Worm (Caenorhabditis elegans) whole organism, L2 larva: ENCODE data around the gene F11C7.2.

Experiments used
- R02D3.7 ChIP-seq: fragments of 150-350 bp; optimal IDR thresholded peaks from 2 replicates; lab custom pipeline; 2014; ENCODE audit warnings: missing biosample characterization, missing genetic modification characterization
- ZK546.5 ChIP-seq: sonication (generic microtip); optimal IDR thresholded peaks from 2 replicates; lab custom pipeline; 2017; ENCODE audit warnings: missing biosample characterization, missing genetic modification characterization
- blmp-1 ChIP-seq: sonication (generic microtip); optimal IDR thresholded peaks from 2 replicates; lab custom pipeline; 2017; ENCODE audit warnings: missing genetic modification characterization, mild to moderate bottlenecking, missing compliant biosample characterization, antibody characterized with exemption, moderate library complexity; ENCODE audit not compliant: insufficient read depth
- ceh-82 ChIP-seq: fragments of 150-350 bp; optimal IDR thresholded peaks from 2 replicates; lab custom pipeline; 2014; ENCODE audit warnings: missing biosample characterization, missing genetic modification characterization
- elt-3 ChIP-seq: sonication (generic microtip); optimal IDR thresholded peaks from 2 replicates; lab custom pipeline; 2017; ENCODE audit warnings: missing biosample characterization, missing genetic modification characterization
- lin-39 ChIP-seq: fragments of 150-350 bp; optimal IDR thresholded peaks from 2 replicates; lab custom pipeline; 2014; ENCODE audit warnings: missing biosample characterization, missing genetic modification reagents, missing genetic modification characterization
- mab-5 ChIP-seq: fragments of 150-350 bp; optimal IDR thresholded peaks from 2 replicates; lab custom pipeline; 2014; ENCODE audit warnings: missing biosample characterization, missing genetic modification characterization
- mbf-1 ChIP-seq: sonication (generic microtip); optimal IDR thresholded peaks from 2 replicates; lab custom pipeline; 2017; ENCODE audit warnings: missing biosample characterization, missing genetic modification characterization
- mdl-1 ChIP-seq, 2 experiments: fragments of 150-350 bp in 1 of 2; sonication (generic microtip) in 1 of 2; optimal IDR thresholded peaks; 2 replicates each; lab custom pipeline; 2017; ENCODE audit warnings: missing biosample characterization in 2 of 2, missing genetic modification characterization in 2 of 2
- nhr-11 ChIP-seq: fragments of 150-350 bp; optimal IDR thresholded peaks from 2 replicates; lab custom pipeline; 2014; ENCODE audit warnings: missing biosample characterization, missing genetic modification characterization
- nhr-77 ChIP-seq: fragments of 150-350 bp; optimal IDR thresholded peaks from 2 replicates; lab custom pipeline; 2014; ENCODE audit warnings: missing biosample characterization, missing genetic modification characterization
- peb-1 ChIP-seq: fragments of 150-350 bp; optimal IDR thresholded peaks from 2 replicates; lab custom pipeline; 2014; ENCODE audit warnings: missing biosample characterization, missing genetic modification characterization
- ztf-11 ChIP-seq: sonication (generic microtip); optimal IDR thresholded peaks from 2 replicates; lab custom pipeline; 2017; ENCODE audit warnings: missing biosample characterization, missing genetic modification characterization

DNA sequence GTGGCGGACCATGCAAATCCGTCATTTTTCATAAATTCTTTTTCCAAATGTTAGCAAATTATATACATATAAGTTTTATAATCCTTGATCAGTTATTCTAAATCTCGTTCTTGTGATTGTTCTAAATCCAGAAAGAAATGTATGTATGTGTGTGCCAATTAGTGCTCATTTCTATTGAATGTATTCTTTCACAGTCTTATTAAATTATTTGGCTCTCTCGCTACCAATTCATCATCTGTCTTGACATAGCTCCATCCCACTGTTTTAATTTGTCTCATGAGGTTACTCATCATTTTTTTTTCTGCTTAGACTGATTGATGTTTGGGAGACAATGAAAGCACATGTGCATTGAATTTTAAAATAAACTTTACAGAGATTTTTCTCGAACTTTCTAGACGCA is 41.2 kb upstream of the F11C7.2 start:
- no peak for TF ChIP-seq ztf-11
- TF ChIP-seq nhr-77 (tag; lab: Kevin White, UChicago): no peak
- TF ChIP-seq ceh-82 (tag; lab: Kevin White, UChicago): no peak
- no peak for TF ChIP-seq elt-3 (tag; lab: Kevin White, UChicago)
- no peak for TF ChIP-seq mab-5
- TF ChIP-seq mdl-1 (tag; optimal IDR thresholded peaks at IDR 0.05; lab: Kevin White, UChicago): no peak
- no peak for TF ChIP-seq mbf-1 (tag; lab: Kevin White, UChicago)
- no peak for TF ChIP-seq ZK546.5 (tag; lab: Kevin White, UChicago)
- no peak for TF ChIP-seq lin-39 (tag; lab: Kevin White, UChicago)
- no peak for TF ChIP-seq nhr-11 (tag; lab: Kevin White, UChicago)
- TF ChIP-seq R02D3.7 (tag; lab: Kevin White, UChicago): no peak
- TF ChIP-seq blmp-1 (tag; lab: Kevin White, UChicago): no peak
- no peak for TF ChIP-seq peb-1 (tag; lab: Kevin White, UChicago)
